Worm (Caenorhabditis elegans): ENCODE measurements around the gene T14B4.3.

The T14B4.3 gene

ce11 chrII:6752027-6752426 lies 17.3 kb downstream of the T14B4.3 start, which contains the start of gene F41G3.19:
Gene F41G3.19, minus strand, starts transcription at chrII:6752127.
- no peak for TF ChIP-seq ZK546.5 (tag; optimal IDR thresholded peaks at IDR 0.05)
- no peak for TF ChIP-seq elt-3 (tag; optimal IDR thresholded peaks at IDR 0.05)

- no peak for TF ChIP-seq sea-2 (GFP tag; optimal IDR thresholded peaks at IDR 0.05)
Measured at ce11 chrII:6752850-6753249, 18.1 kb downstream of the T14B4.3 start, which contains the start of gene F41G3.21. Gene F41G3.21, minus strand, starts transcription at chrII:6752950.

ce11 chrII:6754671-6755224 lies 20.0 kb downstream of the T14B4.3 start, which contains the start of the genes srx-95 and fis-1:
Gene srx-95, minus strand, starts transcription at chrII:6754771.
Gene fis-1, plus strand, starts transcription at chrII:6755174.
- no peak for TF ChIP-seq hmg-11 (tag; optimal IDR thresholded peaks at IDR 0.05)
- TF ChIP-seq lsy-12 (tag; optimal IDR thresholded peaks at IDR 0.05) = no peak
- TF ChIP-seq mdl-1 (tag; optimal IDR thresholded peaks at IDR 0.05) = no peak
- TF ChIP-seq ceh-28 (tag; optimal IDR thresholded peaks at IDR 0.05) = no peak
- no peak for TF ChIP-seq snpc-4 (tag; optimal IDR thresholded peaks at IDR 0.05)
- TF ChIP-seq nhr-76 (tag; optimal IDR thresholded peaks at IDR 0.05) = no peak
- TF ChIP-seq sea-2 (GFP tag; optimal IDR thresholded peaks at IDR 0.05) = no peak
- TF ChIP-seq jun-1 (tag; optimal IDR thresholded peaks at IDR 0.05) = no peak
- TF ChIP-seq nhr-67 (tag; optimal IDR thresholded peaks at IDR 0.05) = no peak
- no peak for TF ChIP-seq ama-1 (optimal IDR thresholded peaks at IDR 0.05)
- TF ChIP-seq nhr-12 (tag; optimal IDR thresholded peaks at IDR 0.05) = no peak
- no peak for TF ChIP-seq R02D3.7 (tag; optimal IDR thresholded peaks at IDR 0.05)
- TF ChIP-seq lin-15B (tag; optimal IDR thresholded peaks at IDR 0.05) = no peak
- TF ChIP-seq aly-2 (tag; optimal IDR thresholded peaks at IDR 0.05) = no peak
- no peak for TF ChIP-seq skn-1 (tag; optimal IDR thresholded peaks at IDR 0.05)
- no peak for TF ChIP-seq ceh-16 (tag; optimal IDR thresholded peaks at IDR 0.05)
- no peak for TF ChIP-seq ZK546.5 (tag; optimal IDR thresholded peaks at IDR 0.05)
- no peak for TF ChIP-seq ceh-9 (tag; optimal IDR thresholded peaks at IDR 0.05)

- TF ChIP-seq nhr-237 (tag; optimal IDR thresholded peaks at IDR 0.05) (no peak), elt-3 (tag; optimal IDR thresholded peaks at IDR 0.05) (no peak), mdl-1 (tag; optimal IDR thresholded peaks at IDR 0.05) (no peak), sea-2 (GFP tag; optimal IDR thresholded peaks at IDR 0.05) (no peak), nhr-11 (tag; optimal IDR thresholded peaks at IDR 0.05) (no peak), pqm-1 (tag; optimal IDR thresholded peaks at IDR 0.05) (no peak), nhr-28 (tag; optimal IDR thresholded peaks at IDR 0.05) (no peak), ztf-11 (tag; optimal IDR thresholded peaks at IDR 0.05) (no peak), fkh-10 (GFP tag; optimal IDR thresholded peaks at IDR 0.05) (no peak), hmg-11 (tag; optimal IDR thresholded peaks at IDR 0.05) (no peak)
Measured at ce11 chrII:6756232-6756631, 21.5 kb downstream of the T14B4.3 start, which contains the start of gene F41G3.3. Gene F41G3.3, plus strand, starts transcription at chrII:6756532.

- TF ChIP-seq nhr-11 (tag; optimal IDR thresholded peaks at IDR 0.05) = no peak
- no peak for TF ChIP-seq jun-1 (tag; optimal IDR thresholded peaks at IDR 0.05)
- no peak for TF ChIP-seq pha-4 (tag; optimal IDR thresholded peaks at IDR 0.05)
- no peak for TF ChIP-seq mml-1 (tag; optimal IDR thresholded peaks at IDR 0.05)
- TF ChIP-seq daf-12 (tag; optimal IDR thresholded peaks at IDR 0.05) = no peak
- no peak for TF ChIP-seq lsy-12 (tag; optimal IDR thresholded peaks at IDR 0.05)
- TF ChIP-seq unc-39 (tag; optimal IDR thresholded peaks at IDR 0.05) = no peak
Measured at ce11 chrII:6764734-6765133, 30.0 kb downstream of the T14B4.3 start, which contains the start of gene nlp-50. Gene nlp-50, plus strand, starts transcription at chrII:6765034.

ce11 chrII:6768014-6768413 lies 33.3 kb downstream of the T14B4.3 start, which contains the start of gene F41G3.18:
Gene F41G3.18, plus strand, starts transcription at chrII:6768314.
- TF ChIP-seq nhr-77 (tag; optimal IDR thresholded peaks at IDR 0.05) (no peak), elt-2 (tag; optimal IDR thresholded peaks at IDR 0.05) (peak; percentile 41)

- TF ChIP-seq snpc-4 (tag; optimal IDR thresholded peaks at IDR 0.05) (no peak), zag-1 (tag; optimal IDR thresholded peaks at IDR 0.05) (no peak), pqm-1 (tag; optimal IDR thresholded peaks at IDR 0.05) (no peak), ztf-11 (tag; optimal IDR thresholded peaks at IDR 0.05) (no peak), hmg-11 (tag; optimal IDR thresholded peaks at IDR 0.05) (no peak), nhr-25 (tag; optimal IDR thresholded peaks at IDR 0.05) (no peak), nhr-11 (tag; optimal IDR thresholded peaks at IDR 0.05) (no peak), tbx-2 (tag; optimal IDR thresholded peaks at IDR 0.05) (no peak)
Measured at ce11 chrII:6770030-6770429, 35.3 kb downstream of the T14B4.3 start.

Data from whole organism, L3 larva.